Worm (Caenorhabditis elegans) whole organism, L3 larva: ENCODE data around the gene ncap-1.

Source experiments
- R02D3.7 ChIP-seq: fragments of 150-350 bp; optimal IDR thresholded peaks from 2 replicates; lab custom pipeline; 2014; ENCODE audit warnings: missing biosample characterization, missing genetic modification characterization
- ZK546.5 ChIP-seq: sonication (generic microtip); optimal IDR thresholded peaks from 2 replicates; lab custom pipeline; 2017; ENCODE audit warnings: missing biosample characterization, missing genetic modification characterization
- aly-2 ChIP-seq: fragments of 150-350 bp; optimal IDR thresholded peaks from 2 replicates; lab custom pipeline; 2014; ENCODE audit warnings: missing biosample characterization, missing genetic modification characterization
- ceh-82 ChIP-seq: fragments of 150-350 bp; optimal IDR thresholded peaks from 2 replicates; lab custom pipeline; 2014; ENCODE audit warnings: missing biosample characterization, missing genetic modification characterization
- lin-39 ChIP-seq: fragments of 150-350 bp; optimal IDR thresholded peaks from 2 replicates; lab custom pipeline; 2018; ENCODE audit warnings: missing biosample characterization, missing genetic modification reagents, missing genetic modification characterization
- mdl-1 ChIP-seq: fragments of 150-350 bp; optimal IDR thresholded peaks from 2 replicates; lab custom pipeline; 2014; ENCODE audit warnings: missing biosample characterization, missing genetic modification characterization
- nhr-25 ChIP-seq: sonication (generic microtip); optimal IDR thresholded peaks from 2 replicates; lab custom pipeline; 2017; ENCODE audit warnings: missing biosample characterization, missing genetic modification characterization
- ztf-11 ChIP-seq: fragments of 150-350 bp; optimal IDR thresholded peaks from 2 replicates; lab custom pipeline; 2014; ENCODE audit warnings: missing biosample characterization, missing genetic modification characterization
- ztf-4 ChIP-seq: fragments of 150-350 bp; optimal IDR thresholded peaks from 2 replicates; lab custom pipeline; 2014; ENCODE audit warnings: missing biosample characterization, missing genetic modification characterization

DNA sequence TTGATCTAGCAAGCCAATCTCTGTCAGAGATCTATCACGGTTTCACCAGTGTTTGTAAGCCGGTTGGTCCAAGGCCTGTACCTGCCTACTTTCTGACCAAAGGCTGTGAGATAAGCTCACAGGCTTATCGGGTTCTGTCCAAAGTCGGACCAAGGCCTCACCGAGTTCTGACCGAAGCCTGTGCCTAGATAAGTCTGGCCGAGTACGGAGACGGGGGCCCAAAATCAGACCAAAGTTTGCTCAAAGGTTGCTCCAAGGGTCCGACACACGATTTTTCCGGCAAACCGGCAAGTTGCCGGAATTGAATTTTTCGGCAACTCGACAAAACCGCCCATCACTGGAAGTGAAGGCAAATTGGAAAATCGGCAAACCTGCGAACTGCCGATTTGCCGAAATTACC lies 12.4 kb upstream of the ncap-1 start:
- TF ChIP-seq ztf-11 (no peak), aly-2 (tag; lab: Kevin White, UChicago) (no peak), mdl-1 (tag; lab: Kevin White, UChicago) (no peak), ceh-82 (no peak), nhr-25 (tag; lab: Kevin White, UChicago) (no peak), lin-39 (no peak), R02D3.7 (tag; lab: Kevin White, UChicago) (no peak), ZK546.5 (no peak), ztf-4 (tag; lab: Kevin White, UChicago) (no peak)
